Fruit fly (Drosophila melanogaster) Kc167 (cell line): ENCODE measurements around the gene dock.
A peak's percentile ranks its signal among the peaks of the same experiment; 100 is the strongest.

ENCODE experiments used
- Myc ChIP-seq: fragments of >200 bp; optimal IDR thresholded peaks from 2 replicates; lab custom pipeline; 2017; ENCODE audit warnings: missing external identifiers
- Sin3A ChIP-seq: fragments of >200 bp; optimal IDR thresholded peaks from 2 replicates; lab custom pipeline; 2018; ENCODE audit warnings: missing external identifiers
- h ChIP-seq: fragments of >200 bp; optimal IDR thresholded peaks from 3 replicates; lab custom pipeline; 2018; ENCODE audit warnings: missing external identifiers
- insv ChIP-seq: fragments of >200 bp; optimal IDR thresholded peaks from 3 replicates; lab custom pipeline; 2018; ENCODE audit warnings: missing external identifiers
- psq ChIP-seq: fragments of >200 bp; optimal IDR thresholded peaks from 2 replicates; lab custom pipeline; 2017; ENCODE audit warnings: missing external identifiers
- ttk ChIP-seq: sonication (Bioruptor generic); optimal IDR thresholded peaks from 2 replicates; lab custom pipeline; 2017; ENCODE audit warnings: missing external identifiers

The dock gene

dm6 chr2L:842873-843272 is 17.1 kb downstream of the dock start:
- TF ChIP-seq Sin3A = no peak
- no peak for TF ChIP-seq psq (lab: Kevin White, UChicago)
- no peak for TF ChIP-seq insv (lab: Kevin White, UChicago)
- no peak for TF ChIP-seq h (lab: Kevin White, UChicago)
- TF ChIP-seq ttk (lab: Kevin White, UChicago) = no peak
- no peak for TF ChIP-seq Myc (lab: Kevin White, UChicago)

- no peak for TF ChIP-seq h (lab: Kevin White, UChicago)
- TF ChIP-seq ttk (lab: Kevin White, UChicago) = no peak
- no peak for TF ChIP-seq insv (lab: Kevin White, UChicago)
- TF ChIP-seq Myc (lab: Kevin White, UChicago) = no peak
- no peak for TF ChIP-seq Sin3A
These were observed 17.5 kb downstream of the dock start for dm6 chr2L:843301-843700.

dm6 chr2L:843850-844791 is 18.4 kb downstream of the dock start:
- TF ChIP-seq Sin3A = no peak
- TF ChIP-seq ttk (lab: Kevin White, UChicago) = no peak
- no peak for TF ChIP-seq Myc (lab: Kevin White, UChicago)
- no peak for TF ChIP-seq psq (lab: Kevin White, UChicago)
- TF ChIP-seq h (lab: Kevin White, UChicago) = no peak
- TF ChIP-seq insv (lab: Kevin White, UChicago) = no peak

dm6 chr2L:845341-846004 is 19.7 kb downstream of the dock start:
- TF ChIP-seq psq (lab: Kevin White, UChicago) = no peak
- TF ChIP-seq ttk (lab: Kevin White, UChicago) = no peak
- TF ChIP-seq h (lab: Kevin White, UChicago) = no peak
- TF ChIP-seq Myc (lab: Kevin White, UChicago) = no peak
- no peak for TF ChIP-seq Sin3A
- TF ChIP-seq insv (lab: Kevin White, UChicago) = no peak

dm6 chr2L:846167-846868 is 20.5 kb downstream of the dock start:
- no peak for TF ChIP-seq psq (lab: Kevin White, UChicago)
- TF ChIP-seq Sin3A = no peak
- no peak for TF ChIP-seq Myc (lab: Kevin White, UChicago)
- TF ChIP-seq ttk (lab: Kevin White, UChicago) = no peak
- no peak for TF ChIP-seq insv (lab: Kevin White, UChicago)
- TF ChIP-seq h (lab: Kevin White, UChicago) = no peak

- TF ChIP-seq insv (lab: Kevin White, UChicago) (no peak), Sin3A (no peak), Myc (lab: Kevin White, UChicago) (no peak), psq (lab: Kevin White, UChicago) (no peak)
These were observed 21.6 kb downstream of the dock start for dm6 chr2L:847189-847987.

- no peak for TF ChIP-seq h (lab: Kevin White, UChicago)
- TF ChIP-seq ttk (lab: Kevin White, UChicago) = no peak
- TF ChIP-seq Myc (lab: Kevin White, UChicago) = no peak
- no peak for TF ChIP-seq Sin3A
These were observed 22.3 kb downstream of the dock start for dm6 chr2L:847988-848622.

- TF ChIP-seq psq (lab: Kevin White, UChicago) (no peak), Myc (lab: Kevin White, UChicago) (no peak), Sin3A (no peak), h (lab: Kevin White, UChicago) (no peak), insv (lab: Kevin White, UChicago) (no peak), ttk (lab: Kevin White, UChicago) (no peak)
These were observed 23.5 kb downstream of the dock start for dm6 chr2L:849138-849744.

- no peak for TF ChIP-seq Myc (lab: Kevin White, UChicago)
- TF ChIP-seq h (lab: Kevin White, UChicago) = no peak
- peak; percentile 97 for TF ChIP-seq ttk (lab: Kevin White, UChicago)
- TF ChIP-seq insv (lab: Kevin White, UChicago) = no peak
- no peak for TF ChIP-seq psq (lab: Kevin White, UChicago)
- TF ChIP-seq Sin3A = no peak
These were observed 24.2 kb downstream of the dock start for dm6 chr2L:849787-850512.
